Worm (Caenorhabditis elegans) whole organism, young adult: ENCODE measurements around the gene cft-1.
A peak's percentile ranks its signal among the peaks of the same experiment; 100 is the strongest.

Experiments used
- B0336.3 ChIP-seq: fragments of 200-800 bp; sonication (Bioruptor generic); IDR thresholded peaks from 2 replicates; pipeline ENCODE4 v1.3.6; 2022; ENCODE audit warnings: missing genetic modification characterization, missing compliant biosample characterization
- D2030.7 ChIP-seq: fragments of 200-800 bp; sonication (Bioruptor generic); IDR thresholded peaks from 2 replicates; pipeline ENCODE4 v1.3.6; 2022; ENCODE audit warnings: missing genetic modification reagents, missing genetic modification characterization, missing compliant biosample characterization
- F10E7.11 ChIP-seq: sonication (generic microtip); optimal IDR thresholded peaks from 2 replicates; lab custom pipeline; 2017; ENCODE audit warnings: mild to moderate bottlenecking, missing genetic modification characterization, moderate library complexity, missing compliant biosample characterization
- F55B11.4 ChIP-seq: sonication (generic microtip); optimal IDR thresholded peaks from 2 replicates; lab custom pipeline; 2016; ENCODE audit warnings: missing compliant biosample characterization, missing genetic modification characterization, borderline replicate concordance; ENCODE audit not compliant: insufficient read depth
- F57C9.4 ChIP-seq: sonication (generic microtip); optimal IDR thresholded peaks from 2 replicates; lab custom pipeline; 2017; ENCODE audit warnings: mild to moderate bottlenecking, missing genetic modification characterization, missing compliant biosample characterization
- K11D2.4 ChIP-seq: fragments of 200-800 bp; sonication (Bioruptor generic); IDR thresholded peaks from 2 replicates; pipeline ENCODE4 v1.3.6; 2022; ENCODE audit warnings: missing genetic modification reagents, missing genetic modification characterization, missing compliant biosample characterization
- aptf-3 ChIP-seq: fragments of 200-800 bp; sonication (Bioruptor generic); IDR thresholded peaks from 2 replicates; pipeline ENCODE4 v1.3.6; 2022; ENCODE audit warnings: missing genetic modification characterization, missing compliant biosample characterization
- attf-3 ChIP-seq: fragments of 200-800 bp; sonication (Bioruptor generic); conservative IDR thresholded peaks from 2 replicates; pipeline ENCODE4 v1.3.6; 2022; ENCODE audit warnings: missing genetic modification reagents, missing genetic modification characterization, missing compliant biosample characterization
- dpff-1 ChIP-seq: sonication (generic microtip); optimal IDR thresholded peaks from 2 replicates; lab custom pipeline; 2017; ENCODE audit warnings: mild to moderate bottlenecking, missing genetic modification characterization, missing compliant biosample characterization
- hlh-12 ChIP-seq: sonication (generic microtip); optimal IDR thresholded peaks from 2 replicates; lab custom pipeline; 2016; ENCODE audit warnings: missing genetic modification characterization, missing compliant biosample characterization
- lin-26 ChIP-seq: fragments of 200-800 bp; sonication (Bioruptor generic); IDR thresholded peaks from 2 replicates; pipeline ENCODE4 v1.3.6; 2022; ENCODE audit warnings: missing genetic modification reagents, missing genetic modification characterization, missing compliant biosample characterization
- lsy-27 ChIP-seq: sonication (generic microtip); optimal IDR thresholded peaks from 2 replicates; lab custom pipeline; 2017; ENCODE audit warnings: missing genetic modification characterization, mild to moderate bottlenecking, missing compliant biosample characterization, antibody characterized with exemption, missing genotype, borderline replicate concordance; ENCODE audit not compliant: insufficient read depth
- mcd-1 ChIP-seq: fragments of 200-800 bp; sonication (Bioruptor generic); IDR thresholded peaks from 2 replicates; pipeline ENCODE4 v1.3.6; 2022; ENCODE audit warnings: missing genetic modification reagents, missing genetic modification characterization, missing compliant biosample characterization
- tbx-9 ChIP-seq: sonication (generic microtip); optimal IDR thresholded peaks from 2 replicates; lab custom pipeline; 2016; ENCODE audit warnings: borderline replicate concordance, missing genetic modification characterization, inconsistent platforms, missing compliant biosample characterization
- ztf-3 ChIP-seq: fragments of 200-800 bp; sonication (Bioruptor generic); optimal IDR thresholded peaks from 2 replicates; lab custom pipeline; 2018; ENCODE audit warnings: mild to moderate bottlenecking, missing genetic modification characterization, missing compliant biosample characterization

The cft-1 gene

DNA sequence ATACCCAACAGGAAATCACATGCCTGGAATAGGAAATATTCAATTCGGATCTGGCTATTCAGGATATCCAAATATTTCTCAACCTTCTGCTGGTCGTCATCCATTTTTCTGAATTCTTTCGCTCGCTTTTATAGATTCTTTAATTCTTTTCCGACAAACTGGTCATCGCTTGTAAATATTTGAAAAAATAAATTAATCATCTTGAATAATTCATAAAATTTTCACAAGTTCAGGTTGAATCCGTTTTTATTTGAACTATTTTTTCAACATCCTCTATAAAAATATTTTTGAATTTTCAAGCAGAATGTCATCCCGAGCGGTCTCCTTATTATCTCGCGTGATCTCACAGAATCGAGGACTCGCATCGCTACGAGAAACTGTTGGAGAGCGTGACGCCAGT, 54.8 kb downstream of the cft-1 start, which contains the start of gene mrpl-48:
Gene mrpl-48, plus strand, starts transcription at position 301 of the 400 bp plus-strand sequence.
- TF ChIP-seq F10E7.11 (tag; lab: Kevin White, UChicago) (no peak), B0336.3 (GFP tag; lab: Robert Waterston, UW) (peak; percentile 53; the same call in 1 of the 2 replicates), D2030.7 (GFP tag; lab: Robert Waterston, UW) (peak; percentile 24; the same call in 1 of the 2 replicates)
- TF ChIP-seq, all 124 proteins: peak for 2

DNA sequence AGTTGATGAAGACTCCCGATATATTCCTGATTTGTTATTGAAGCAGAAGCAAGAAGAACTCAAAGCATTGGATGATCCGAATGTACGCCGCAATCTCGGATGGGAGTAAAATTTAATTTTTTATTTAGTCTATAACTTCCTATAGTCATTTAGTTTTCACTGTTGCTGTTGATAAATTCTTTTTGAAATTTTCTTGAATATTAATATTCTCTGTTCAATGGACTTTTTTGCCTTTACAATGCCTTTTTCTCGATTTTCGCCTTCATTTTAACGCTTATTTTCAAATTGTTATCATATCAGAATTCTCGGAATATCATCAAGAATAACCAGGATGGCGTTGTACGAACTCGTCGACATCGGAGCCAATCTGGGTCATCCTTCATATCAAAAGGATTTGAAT, 55.7 kb downstream of the cft-1 start, which contains the start of gene crn-2:
Gene crn-2, plus strand, starts transcription at position 301 of the 400 bp plus-strand sequence.
- TF ChIP-seq ztf-3 (GFP tag; lab: Kevin White, UChicago) (no peak), lin-26 (GFP tag; lab: Robert Waterston, UW) (no peak), tbx-9 (tag; lab: Kevin White, UChicago) (no peak), attf-3 (no peak), aptf-3 (GFP tag; lab: Robert Waterston, UW) (no peak), mcd-1 (GFP tag; lab: Robert Waterston, UW) (no peak), F55B11.4 (tag; lab: Kevin White, UChicago) (no peak), K11D2.4 (GFP tag; lab: Robert Waterston, UW) (no peak), lsy-27 (tag; lab: Kevin White, UChicago) (no peak), dpff-1 (no peak), F57C9.4 (no peak), hlh-12 (tag; lab: Kevin White, UChicago) (no peak)
